Worm (Caenorhabditis elegans) whole organism, L1 larva: Measurements from ENCODE around the gene lys-6.

Source experiments
- C04F5.9 ChIP-seq: sonication (generic microtip); optimal IDR thresholded peaks from 2 replicates; lab custom pipeline; 2016; ENCODE audit warnings: missing genetic modification characterization, missing compliant biosample characterization
- Y116A8C.19 ChIP-seq: sonication (generic microtip); optimal IDR thresholded peaks from 2 replicates; lab custom pipeline; 2016; ENCODE audit warnings: missing compliant biosample characterization, missing genetic modification characterization, borderline replicate concordance
- alr-1 ChIP-seq: fragments of 200-800 bp; sonication (Bioruptor generic); optimal IDR thresholded peaks from 2 replicates; lab custom pipeline; 2018; ENCODE audit warnings: borderline replicate concordance, mild to moderate bottlenecking, missing genetic modification characterization, missing compliant biosample characterization
- ama-1 ChIP-seq: fragments of 150-350 bp; optimal IDR thresholded peaks from 2 replicates; lab custom pipeline; 2014
- ceh-8 ChIP-seq: fragments of 200-800 bp; sonication (Bioruptor generic); optimal IDR thresholded peaks from 2 replicates; lab custom pipeline; 2018; ENCODE audit warnings: mild to moderate bottlenecking, missing genetic modification characterization, moderate library complexity, missing compliant biosample characterization
- ceh-88 ChIP-seq: fragments of 200-800 bp; sonication (Bioruptor generic); IDR thresholded peaks from 2 replicates; pipeline ENCODE4 v1.3.6; 2022; ENCODE audit warnings: missing genetic modification characterization, missing compliant biosample characterization
- ceh-90 ChIP-seq: sonication (generic microtip); optimal IDR thresholded peaks from 2 replicates; lab custom pipeline; 2016; ENCODE audit warnings: missing genetic modification characterization, missing compliant biosample characterization
- efl-1 ChIP-seq, 4 experiments: fragments of 150-350 bp; optimal IDR thresholded peaks in 3 of 4; peaks in 1 of 4; 1 replicate in 1 of 4; 2 replicates in 3 of 4; lab custom pipeline; 2014; ENCODE audit warnings: missing biosample characterization in 2 of 4, missing genetic modification characterization in 2 of 4, missing genetic modification reagents in 2 of 4
- elt-2 ChIP-seq: sonication (generic microtip); optimal IDR thresholded peaks from 2 replicates; lab custom pipeline; 2016; ENCODE audit warnings: missing genetic modification characterization, mild to moderate bottlenecking, inconsistent platforms, missing compliant biosample characterization, missing genetic modification reagents
- fos-1 ChIP-seq: fragments of 150-350 bp; optimal IDR thresholded peaks from 2 replicates; lab custom pipeline; 2014; ENCODE audit warnings: missing biosample characterization, missing genetic modification characterization
- grh-1 ChIP-seq: fragments of 200-800 bp; sonication (Bioruptor generic); IDR thresholded peaks from 2 replicates; pipeline ENCODE4 v1.3.6; 2022; ENCODE audit warnings: missing genetic modification reagents, missing genetic modification characterization, missing compliant biosample characterization
- hlh-4 ChIP-seq: sonication (generic microtip); optimal IDR thresholded peaks from 2 replicates; lab custom pipeline; 2016; ENCODE audit warnings: mild to moderate bottlenecking, missing genetic modification characterization, missing compliant biosample characterization
- hpl-2 ChIP-seq: fragments of 150-350 bp; optimal IDR thresholded peaks from 2 replicates; lab custom pipeline; 2014; ENCODE audit warnings: missing biosample characterization, missing genetic modification reagents, missing genetic modification characterization
- irx-1 ChIP-seq: sonication (generic microtip); optimal IDR thresholded peaks from 2 replicates; lab custom pipeline; 2016; ENCODE audit warnings: missing genetic modification characterization, missing compliant biosample characterization
- jun-1 ChIP-seq: fragments of 150-350 bp; optimal IDR thresholded peaks from 2 replicates; lab custom pipeline; 2014; ENCODE audit warnings: missing biosample characterization, missing genetic modification reagents, missing genetic modification characterization
- lin-14 ChIP-seq: fragments of 200-800 bp; sonication (Bioruptor generic); optimal IDR thresholded peaks from 2 replicates; lab custom pipeline; 2018; ENCODE audit warnings: mild to moderate bottlenecking, missing genetic modification characterization, moderate library complexity, missing compliant biosample characterization
- lin-15B ChIP-seq: fragments of 150-350 bp; sonication (generic microtip); optimal IDR thresholded peaks from 3 replicates; lab custom pipeline; 2014; ENCODE audit warnings: missing biosample characterization, missing genetic modification characterization
- lin-39 ChIP-seq: fragments of 150-350 bp; optimal IDR thresholded peaks from 2 replicates; lab custom pipeline; 2014; ENCODE audit warnings: missing biosample characterization, missing genetic modification reagents, missing genetic modification characterization
- lsy-2 ChIP-seq, 2 experiments: fragments of 150-350 bp; optimal IDR thresholded peaks; 2 replicates each; lab custom pipeline; 2014; ENCODE audit warnings: missing biosample characterization in 2 of 2, missing genetic modification characterization in 2 of 2
- mab-9 ChIP-seq: fragments of 200-800 bp; sonication (Bioruptor generic); IDR thresholded peaks from 2 replicates; pipeline ENCODE4 v1.3.6; 2022; ENCODE audit warnings: missing genetic modification reagents, missing genetic modification characterization, missing compliant biosample characterization
- nhr-11 ChIP-seq: fragments of 150-350 bp; optimal IDR thresholded peaks from 2 replicates; lab custom pipeline; 2014; ENCODE audit warnings: missing biosample characterization, missing genetic modification characterization
- nhr-12 ChIP-seq: sonication (generic microtip); optimal IDR thresholded peaks from 2 replicates; lab custom pipeline; 2017; ENCODE audit warnings: missing biosample characterization, missing genetic modification characterization
- nhr-19 ChIP-seq: fragments of 200-800 bp; sonication (Bioruptor generic); conservative IDR thresholded peaks from 2 replicates; pipeline ENCODE4 v1.3.6; 2022; ENCODE audit warnings: missing genetic modification characterization, missing compliant biosample characterization
- nhr-20 ChIP-seq: sonication (generic microtip); optimal IDR thresholded peaks from 2 replicates; lab custom pipeline; 2016; ENCODE audit warnings: mild to moderate bottlenecking, missing genetic modification characterization, missing compliant biosample characterization
- nhr-237 ChIP-seq: fragments of 150-350 bp; optimal IDR thresholded peaks from 2 replicates; lab custom pipeline; 2014; ENCODE audit warnings: missing biosample characterization, missing genetic modification characterization
- nhr-71 ChIP-seq: sonication (generic microtip); optimal IDR thresholded peaks from 2 replicates; lab custom pipeline; 2016; ENCODE audit warnings: mild to moderate bottlenecking, missing genetic modification characterization, moderate library complexity, missing compliant biosample characterization
- nhr-76 ChIP-seq: sonication (generic microtip); optimal IDR thresholded peaks from 2 replicates; lab custom pipeline; 2017; ENCODE audit warnings: missing biosample characterization, missing genetic modification characterization
- nhr-85 ChIP-seq: sonication (generic microtip); peaks from one replicate; lab custom pipeline; 2016; ENCODE audit warnings: missing genetic modification characterization, inconsistent platforms, missing compliant biosample characterization
- nhr-90 ChIP-seq: sonication (generic microtip); optimal IDR thresholded peaks from 2 replicates; lab custom pipeline; 2016; ENCODE audit warnings: mild to moderate bottlenecking, missing genetic modification characterization, missing compliant biosample characterization; ENCODE audit not compliant: poor library complexity
- pax-3 ChIP-seq: fragments of 200-800 bp; sonication (Bioruptor generic); optimal IDR thresholded peaks from 2 replicates; lab custom pipeline; 2018; ENCODE audit warnings: mild to moderate bottlenecking, missing genetic modification characterization, moderate library complexity, missing compliant biosample characterization
- rnt-1 ChIP-seq: sonication (generic microtip); optimal IDR thresholded peaks from 2 replicates; lab custom pipeline; 2016; ENCODE audit warnings: mild to moderate bottlenecking, missing genetic modification characterization, moderate library complexity, missing compliant biosample characterization
- skn-1 ChIP-seq: fragments of 150-350 bp; optimal IDR thresholded peaks from 2 replicates; lab custom pipeline; 2014; ENCODE audit warnings: missing biosample characterization, missing genetic modification characterization
- snu-23 ChIP-seq: sonication (generic microtip); optimal IDR thresholded peaks from 2 replicates; lab custom pipeline; 2016; ENCODE audit warnings: missing genetic modification characterization, missing compliant biosample characterization
- sox-4 ChIP-seq: sonication (generic microtip); optimal IDR thresholded peaks from 2 replicates; lab custom pipeline; 2016; ENCODE audit warnings: missing genetic modification characterization, missing compliant biosample characterization
- sptf-1 ChIP-seq: fragments of 150-350 bp; optimal IDR thresholded peaks from 2 replicates; lab custom pipeline; 2014; ENCODE audit warnings: missing biosample characterization, missing genetic modification characterization
- swsn-7 ChIP-seq: sonication (generic microtip); optimal IDR thresholded peaks from 2 replicates; lab custom pipeline; 2016; ENCODE audit warnings: missing genetic modification characterization, missing compliant biosample characterization
- tlp-1 ChIP-seq: fragments of 150-350 bp; optimal IDR thresholded peaks from 2 replicates; lab custom pipeline; 2014; ENCODE audit warnings: missing biosample characterization, missing genetic modification characterization
- unc-130 ChIP-seq: fragments of 150-350 bp; optimal IDR thresholded peaks from 2 replicates; lab custom pipeline; 2017; ENCODE audit warnings: missing biosample characterization, missing genetic modification characterization, inconsistent platforms
- unc-30 ChIP-seq: sonication (generic microtip); optimal IDR thresholded peaks from 2 replicates; lab custom pipeline; 2017; ENCODE audit warnings: missing biosample characterization, missing genetic modification characterization
- unc-62 ChIP-seq: fragments of 150-350 bp; optimal IDR thresholded peaks from 2 replicates; lab custom pipeline; 2014; ENCODE audit warnings: missing biosample characterization, missing genetic modification reagents, missing genetic modification characterization
- unc-98 ChIP-seq: fragments of 200-800 bp; sonication (Bioruptor generic); IDR thresholded peaks from 2 replicates; pipeline ENCODE4 v1.3.6; 2022; ENCODE audit warnings: missing genetic modification characterization, missing compliant biosample characterization
- vab-15 ChIP-seq: sonication (generic microtip); optimal IDR thresholded peaks from 2 replicates; lab custom pipeline; 2017; ENCODE audit warnings: missing genotype, mild to moderate bottlenecking, missing genetic modification characterization, missing compliant biosample characterization
- xbp-1 ChIP-seq: sonication (generic microtip); optimal IDR thresholded peaks from 2 replicates; lab custom pipeline; 2016; ENCODE audit warnings: missing genetic modification characterization, missing compliant biosample characterization
- zag-1 ChIP-seq: fragments of 150-350 bp; optimal IDR thresholded peaks from 2 replicates; lab custom pipeline; 2014; ENCODE audit warnings: missing biosample characterization, missing genetic modification characterization

Gene lys-6

ce11 chrIV:11650344-11650743, 22.6 kb upstream of the lys-6 start:
- TF ChIP-seq efl-1 (optimal IDR thresholded peaks at IDR 0.05; lab: Kevin White, UChicago): no peak
- no peak for TF ChIP-seq efl-1 (GFP tag; optimal IDR thresholded peaks at IDR 0.05 in 1 of 2; lab: Kevin White, UChicago)
- TF ChIP-seq rnt-1 (tag; lab: Kevin White, UChicago): no peak
- no peak for TF ChIP-seq fos-1 (tag; lab: Kevin White, UChicago)
- TF ChIP-seq nhr-11: no peak
- no peak for TF ChIP-seq Y116A8C.19
- TF ChIP-seq irx-1 (tag; lab: Kevin White, UChicago): no peak
- no peak for TF ChIP-seq nhr-19 (GFP tag; lab: Robert Waterston, UW)
- TF ChIP-seq ceh-8: no peak
- no peak for TF ChIP-seq nhr-71 (tag; lab: Kevin White, UChicago)
- TF ChIP-seq nhr-237 (tag; lab: Kevin White, UChicago): no peak
- no peak for TF ChIP-seq swsn-7 (tag; lab: Kevin White, UChicago)
- no peak for TF ChIP-seq jun-1 (tag; lab: Kevin White, UChicago)
- no peak for TF ChIP-seq unc-98
- no peak for TF ChIP-seq lin-14 (GFP tag; lab: Kevin White, UChicago)
- no peak for TF ChIP-seq sox-4
- TF ChIP-seq elt-2 (tag; lab: Kevin White, UChicago): no peak
- no peak for TF ChIP-seq zag-1
- TF ChIP-seq sptf-1 (tag; lab: Kevin White, UChicago): no peak
- TF ChIP-seq hpl-2 (GFP tag; lab: Kevin White, UChicago): no peak
- TF ChIP-seq nhr-85 (tag; lab: Kevin White, UChicago): no peak

ce11 chrIV:11649031-11649430, 21.3 kb upstream of the lys-6 start, which contains the start of gene ZK809.8:
Gene ZK809.8 (minus strand): TSS chrIV:11649064.
- TF ChIP-seq elt-2 (tag; lab: Kevin White, UChicago) (no peak), nhr-71 (tag; lab: Kevin White, UChicago) (peak; percentile 82), unc-130 (peak; percentile 6), lsy-2 (tag; optimal IDR thresholded peaks at IDR 0.05; lab: Kevin White, UChicago) (peak in 1 of 2 experiments; percentile 42), lin-14 (GFP tag; lab: Kevin White, UChicago) (peak; percentile 67), ama-1 (lab: Kevin White, UChicago) (no peak), skn-1 (tag; lab: Kevin White, UChicago) (no peak), nhr-20 (tag; lab: Kevin White, UChicago) (peak; percentile 6), snu-23 (GFP tag; lab: Kevin White, UChicago) (peak; percentile 33), rnt-1 (tag; lab: Kevin White, UChicago) (peak; percentile 41), nhr-19 (GFP tag; lab: Robert Waterston, UW) (peak; percentile 31; the same call in 1 of the 2 replicates)

- TF ChIP-seq unc-98 (no peak), lin-39 (no peak), nhr-20 (tag; lab: Kevin White, UChicago) (peak; percentile 1), unc-130 (peak; percentile 1), mab-9 (no peak), nhr-71 (tag; lab: Kevin White, UChicago) (peak; percentile 64), lsy-2 (tag; optimal IDR thresholded peaks at IDR 0.05; lab: Kevin White, UChicago) (peak in 1 of 2 experiments; percentile 35), lin-15B (tag; lab: Kevin White, UChicago) (no peak), lin-14 (GFP tag; lab: Kevin White, UChicago) (peak; percentile 40), elt-2 (tag; lab: Kevin White, UChicago) (no peak), sox-4 (no peak), rnt-1 (tag; lab: Kevin White, UChicago) (peak; percentile 52), nhr-19 (GFP tag; lab: Robert Waterston, UW) (peak; percentile 34), grh-1 (no peak), irx-1 (tag; lab: Kevin White, UChicago) (no peak), C04F5.9 (tag; lab: Kevin White, UChicago) (no peak), ama-1 (lab: Kevin White, UChicago) (no peak), nhr-76 (no peak), nhr-85 (tag; lab: Kevin White, UChicago) (no peak), snu-23 (GFP tag; lab: Kevin White, UChicago) (peak; percentile 21)
Measured at ce11 chrIV:11646908-11647307, 19.2 kb upstream of the lys-6 start.

DNA sequence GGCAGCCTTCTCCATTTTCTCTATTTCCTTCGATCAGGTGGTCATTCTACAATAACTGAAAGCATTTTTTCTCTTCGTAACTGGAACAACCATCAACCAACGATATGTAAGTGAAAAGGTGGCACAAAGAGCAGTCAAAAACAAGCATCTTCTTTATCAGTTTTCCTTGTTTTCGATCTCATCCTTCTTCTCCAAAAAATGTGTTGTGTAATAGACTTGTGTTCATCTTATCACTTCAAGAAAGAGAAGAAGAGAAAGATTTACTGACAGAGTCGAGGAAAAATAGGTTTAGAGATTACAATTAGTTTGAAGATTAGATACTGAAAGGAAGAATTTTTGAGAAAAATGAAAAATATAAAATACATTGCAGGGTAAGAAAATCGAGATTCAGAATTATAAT, 17.6 kb upstream of the lys-6 start:
- TF ChIP-seq C04F5.9 (tag; lab: Kevin White, UChicago): no peak
- no peak for TF ChIP-seq grh-1
- no peak for TF ChIP-seq nhr-237 (tag; lab: Kevin White, UChicago)
- no peak for TF ChIP-seq fos-1 (tag; lab: Kevin White, UChicago)
- no peak for TF ChIP-seq pax-3 (tag; lab: Kevin White, UChicago)
- no peak for TF ChIP-seq nhr-90 (tag; lab: Kevin White, UChicago)
- no peak for TF ChIP-seq unc-62 (GFP tag; lab: Kevin White, UChicago)
- TF ChIP-seq vab-15 (tag; lab: Kevin White, UChicago): no peak
- peak; percentile 23 for TF ChIP-seq nhr-20 (tag; lab: Kevin White, UChicago)
- no peak for TF ChIP-seq hlh-4 (tag; lab: Kevin White, UChicago)
- no peak for TF ChIP-seq tlp-1 (tag; lab: Kevin White, UChicago)
- no peak for TF ChIP-seq nhr-12 (tag; lab: Kevin White, UChicago)
- no peak for TF ChIP-seq ceh-90 (tag; lab: Kevin White, UChicago)
- no peak for TF ChIP-seq mab-9
- TF ChIP-seq nhr-85 (tag; lab: Kevin White, UChicago): no peak
- TF ChIP-seq ceh-88 (GFP tag; lab: Robert Waterston, UW): no peak
- no peak for TF ChIP-seq swsn-7 (tag; lab: Kevin White, UChicago)
- TF ChIP-seq nhr-19 (GFP tag; lab: Robert Waterston, UW): no peak
- no peak for TF ChIP-seq alr-1 (tag; lab: Kevin White, UChicago)
- no peak for TF ChIP-seq xbp-1 (tag; lab: Kevin White, UChicago)
- no peak for TF ChIP-seq unc-98
- no peak for TF ChIP-seq unc-30 (tag; lab: Kevin White, UChicago)
- peak; percentile 34 for TF ChIP-seq nhr-71 (tag; lab: Kevin White, UChicago)
